Fruit fly (Drosophila melanogaster) whole organism, embryonic: ENCODE measurements around the gene Bdp1.

Experiments
- Atf6 ChIP-seq: fragments of 200-800 bp; sonication (Bioruptor generic); IDR thresholded peaks from 2 replicates; pipeline ENCODE4 v1.3.6; 2022; ENCODE audit warnings: missing biosample characterization, missing genetic modification characterization
- Awh ChIP-seq: fragments of 200-800 bp; sonication (Bioruptor generic); IDR thresholded peaks from 2 replicates; pipeline ENCODE4, ENCODE4 v1.3.6; 2022; ENCODE audit warnings: missing biosample characterization, missing genetic modification characterization
- BtbVII ChIP-seq: fragments of 200-800 bp; sonication (Bioruptor generic); optimal IDR thresholded peaks from 3 replicates; lab custom pipeline; 2017; ENCODE audit warnings: missing biosample characterization, mild to moderate bottlenecking, missing genetic modification characterization
- CG1024 ChIP-seq: fragments of 200-800 bp; sonication (Bioruptor generic); IDR thresholded peaks from 2 replicates; pipeline ENCODE4 v1.3.6; 2022; ENCODE audit warnings: missing biosample characterization, missing genetic modification characterization
- CG10267 ChIP-seq: fragments of 200-800 bp; sonication (Bioruptor generic); optimal IDR thresholded peaks from 2 replicates; lab custom pipeline; 2018; ENCODE audit warnings: missing biosample characterization, mild to moderate bottlenecking, missing genetic modification characterization, moderate library complexity
- CG11398 ChIP-seq: fragments of 200-800 bp; sonication (Bioruptor generic); optimal IDR thresholded peaks from 2 replicates; lab custom pipeline; 2016; ENCODE audit warnings: missing biosample characterization, missing genetic modification characterization
- CG11456 ChIP-seq: fragments of 200-800 bp; sonication (Bioruptor generic); IDR thresholded peaks from 3 replicates; pipeline ENCODE4 v1.3.6; 2022; ENCODE audit warnings: missing biosample characterization, missing genetic modification characterization
- CG11560 ChIP-seq: fragments of 200-800 bp; sonication (Bioruptor generic); IDR thresholded peaks from 3 replicates; pipeline ENCODE4 v1.3.6; 2022; ENCODE audit warnings: missing biosample characterization, missing genetic modification characterization
- CG11723 ChIP-seq: fragments of 200-800 bp; sonication (Bioruptor generic); optimal IDR thresholded peaks from 2 replicates; lab custom pipeline; 2017; ENCODE audit warnings: missing biosample characterization, mild to moderate bottlenecking, missing genetic modification characterization
- CG13894 ChIP-seq: fragments of 200-800 bp; sonication (Bioruptor generic); optimal IDR thresholded peaks from 3 replicates; lab custom pipeline; 2018; ENCODE audit warnings: missing biosample characterization, mild to moderate bottlenecking, missing genetic modification characterization, moderate library complexity
- CG1529 ChIP-seq: fragments of 200-800 bp; sonication (Bioruptor generic); optimal IDR thresholded peaks from 3 replicates; lab custom pipeline; 2018; ENCODE audit warnings: missing biosample characterization, missing genetic modification characterization
- CG15514 ChIP-seq: fragments of 200-800 bp; sonication (Bioruptor generic); optimal IDR thresholded peaks from 3 replicates; lab custom pipeline; 2017; ENCODE audit warnings: missing biosample characterization, missing genetic modification characterization, mild to moderate bottlenecking, moderate library complexity, missing genetic modification reagents
- CG17186 ChIP-seq: fragments of 200-800 bp; sonication (Bioruptor generic); optimal IDR thresholded peaks from 3 replicates; lab custom pipeline; 2017; ENCODE audit warnings: missing biosample characterization, missing genetic modification reagents, missing genetic modification characterization
- CG17359 ChIP-seq: fragments of 200-800 bp; sonication (Bioruptor generic); optimal IDR thresholded peaks from 3 replicates; lab custom pipeline; 2018; ENCODE audit warnings: missing biosample characterization, mild to moderate bottlenecking, missing genetic modification characterization, moderate library complexity
- CG18262 ChIP-seq: fragments of 200-800 bp; optimal IDR thresholded peaks from 3 replicates; lab custom pipeline; 2019; ENCODE audit warnings: missing biosample characterization, mild to moderate bottlenecking, missing genetic modification characterization, moderate library complexity
- CG2889 ChIP-seq: fragments of 200-800 bp; sonication (Bioruptor generic); IDR thresholded peaks from 3 replicates; pipeline ENCODE4 v1.3.6; 2022; ENCODE audit warnings: missing biosample characterization, missing genetic modification characterization
- CG31365 ChIP-seq: fragments of 200-800 bp; sonication (Bioruptor generic); optimal IDR thresholded peaks from 2 replicates; lab custom pipeline; 2018; ENCODE audit warnings: missing biosample characterization, mild to moderate bottlenecking, missing genetic modification characterization
- CG31388 ChIP-seq: fragments of 200-800 bp; sonication (Bioruptor generic); optimal IDR thresholded peaks from 2 replicates; lab custom pipeline; 2016; ENCODE audit warnings: missing biosample characterization, missing genetic modification characterization
- CG4360 ChIP-seq: fragments of 200-800 bp; sonication (Bioruptor generic); IDR thresholded peaks from 2 replicates; pipeline ENCODE4 v1.3.6; 2022; ENCODE audit warnings: missing biosample characterization, missing genetic modification characterization
- CG4404 ChIP-seq: fragments of 200-800 bp; sonication (Bioruptor generic); IDR thresholded peaks from 2 replicates; pipeline ENCODE4 v1.3.6; 2022; ENCODE audit warnings: missing biosample characterization, missing genetic modification characterization
- CG6683 ChIP-seq: fragments of 200-800 bp; sonication (Bioruptor generic); optimal IDR thresholded peaks from 2 replicates; lab custom pipeline; 2017; ENCODE audit warnings: missing biosample characterization, mild to moderate bottlenecking, missing genetic modification characterization, missing genetic modification reagents
- CG6813 ChIP-seq: fragments of 200-800 bp; sonication (Bioruptor generic); optimal IDR thresholded peaks from 2 replicates; lab custom pipeline; 2017; ENCODE audit warnings: missing biosample characterization, missing genetic modification characterization, mild to moderate bottlenecking, moderate library complexity, missing genetic modification reagents
- CG7745 ChIP-seq: fragments of 200-800 bp; sonication (Bioruptor generic); optimal IDR thresholded peaks from 2 replicates; lab custom pipeline; 2018; ENCODE audit warnings: missing biosample characterization, mild to moderate bottlenecking, missing genetic modification characterization, moderate library complexity
- CG7839 ChIP-seq: fragments of 200-800 bp; sonication (Bioruptor generic); optimal IDR thresholded peaks from 3 replicates; lab custom pipeline; 2018; ENCODE audit warnings: missing biosample characterization, mild to moderate bottlenecking, missing genetic modification characterization, moderate library complexity
- E2f2 ChIP-seq: fragments of 200-800 bp; sonication (Bioruptor generic); IDR thresholded peaks from 2 replicates; pipeline ENCODE4 v1.3.6; 2022; ENCODE audit warnings: missing biosample characterization, missing genetic modification characterization
- HLHmδ ChIP-seq: fragments of 200-800 bp; sonication (Bioruptor generic); optimal IDR thresholded peaks from 2 replicates; lab custom pipeline; 2018; ENCODE audit warnings: missing biosample characterization, mild to moderate bottlenecking, missing genetic modification characterization, moderate library complexity
- HmgZ ChIP-seq: fragments of 200-800 bp; sonication (Bioruptor generic); optimal IDR thresholded peaks from 2 replicates; lab custom pipeline; 2018; ENCODE audit warnings: missing biosample characterization, mild to moderate bottlenecking, missing genetic modification characterization
- Hr51 ChIP-seq, 2 experiments: fragments of 200-800 bp; sonication (Bioruptor generic); optimal IDR thresholded peaks; 2 replicates in 1 of 2; 3 replicates in 1 of 2; lab custom pipeline; 2016 to 2018; ENCODE audit warnings: missing biosample characterization in 2 of 2, missing genetic modification characterization in 2 of 2, mild to moderate bottlenecking in 1 of 2, moderate library complexity in 1 of 2
- MESR4 ChIP-seq: fragments of 200-800 bp; sonication (Bioruptor generic); optimal IDR thresholded peaks from 2 replicates; lab custom pipeline; 2018; ENCODE audit warnings: missing biosample characterization, mild to moderate bottlenecking, missing genetic modification characterization, moderate library complexity
- Nf-YB ChIP-seq: fragments of 200-800 bp; sonication (Bioruptor generic); optimal IDR thresholded peaks from 3 replicates; lab custom pipeline; 2019; ENCODE audit warnings: missing biosample characterization, mild to moderate bottlenecking, missing genetic modification characterization, moderate library complexity
- Pdp1 ChIP-seq, 2 experiments: fragments of 200-800 bp; sonication (Bioruptor generic); optimal IDR thresholded peaks; 3 replicates each; lab custom pipeline; 2016; ENCODE audit warnings: missing biosample characterization in 2 of 2, missing genetic modification characterization in 2 of 2, mild to moderate bottlenecking in 1 of 2, moderate library complexity in 1 of 2
- Trl ChIP-seq, 3 experiments: fragments of >200 bp in 2 of 3; fragments of 200-800 bp in 1 of 3; sonication (Bioruptor generic) in 1 of 3; optimal IDR thresholded peaks; 2 replicates in 1 of 3; 3 replicates in 2 of 3; lab custom pipeline; 2016 to 2017; ENCODE audit warnings: missing biosample characterization in 1 of 3, missing genetic modification characterization in 1 of 3
- Usf ChIP-seq: fragments of 200-800 bp; sonication (Bioruptor generic); optimal IDR thresholded peaks from 2 replicates; lab custom pipeline; 2017; ENCODE audit warnings: missing genotype, missing biosample characterization, missing genetic modification characterization
- ac ChIP-seq: fragments of 200-800 bp; sonication (Bioruptor generic); optimal IDR thresholded peaks from 3 replicates; lab custom pipeline; 2017; ENCODE audit warnings: missing biosample characterization, mild to moderate bottlenecking, missing genetic modification characterization
- ap ChIP-seq: fragments of 200-800 bp; sonication (Bioruptor generic); IDR thresholded peaks from 2 replicates; pipeline ENCODE4 v1.3.6; 2022; ENCODE audit warnings: missing biosample characterization, missing genetic modification characterization
- dan ChIP-seq: fragments of 200-800 bp; sonication (Bioruptor generic); IDR thresholded peaks from 2 replicates; pipeline ENCODE4 v1.3.6; 2022; ENCODE audit warnings: missing biosample characterization, missing genetic modification characterization
- dmrt99B ChIP-seq: fragments of 200-800 bp; sonication (Bioruptor generic); optimal IDR thresholded peaks from 2 replicates; lab custom pipeline; 2018; ENCODE audit warnings: missing biosample characterization, mild to moderate bottlenecking, missing genetic modification characterization, moderate library complexity
- ewg ChIP-seq: fragments of 200-800 bp; sonication (Bioruptor generic); optimal IDR thresholded peaks from 3 replicates; lab custom pipeline; 2017; ENCODE audit warnings: mild to moderate bottlenecking, missing biosample characterization, missing genetic modification reagents, missing genetic modification characterization
- gsb-n ChIP-seq: fragments of 200-800 bp; sonication (Bioruptor generic); optimal IDR thresholded peaks from 3 replicates; lab custom pipeline; 2018; ENCODE audit warnings: missing biosample characterization, mild to moderate bottlenecking, missing genetic modification characterization
- klu ChIP-seq: fragments of 200-800 bp; sonication (Bioruptor generic); IDR thresholded peaks from 2 replicates; pipeline ENCODE4 v1.3.6; 2022; ENCODE audit warnings: missing biosample characterization, missing genetic modification characterization
- knrl ChIP-seq: fragments of 200-800 bp; sonication (Bioruptor generic); IDR thresholded peaks from 3 replicates; pipeline ENCODE4 v1.3.6; 2022; ENCODE audit warnings: missing biosample characterization, missing genetic modification characterization; ENCODE audit not compliant: partially characterized antibody
- lbe ChIP-seq: fragments of 200-800 bp; sonication (Bioruptor generic); optimal IDR thresholded peaks from 2 replicates; lab custom pipeline; 2016; ENCODE audit warnings: missing biosample characterization, mild to moderate bottlenecking, missing genetic modification characterization
- scrt ChIP-seq: fragments of 200-800 bp; sonication (Bioruptor generic); optimal IDR thresholded peaks from 2 replicates; lab custom pipeline; 2018; ENCODE audit warnings: missing biosample characterization, mild to moderate bottlenecking, missing genetic modification characterization, moderate library complexity
- seq ChIP-seq: fragments of 200-800 bp; sonication (Bioruptor generic); IDR thresholded peaks from 2 replicates; pipeline ENCODE4 v1.3.6; 2022; ENCODE audit warnings: missing biosample characterization, missing genetic modification characterization
- sr ChIP-seq: fragments of 200-800 bp; sonication (Bioruptor generic); IDR thresholded peaks from 3 replicates; pipeline ENCODE4 v1.3.6; 2022; ENCODE audit warnings: missing biosample characterization, missing genetic modification characterization
- sug ChIP-seq: fragments of 200-800 bp; optimal IDR thresholded peaks from 2 replicates; lab custom pipeline; 2019; ENCODE audit warnings: missing biosample characterization, mild to moderate bottlenecking, missing genetic modification characterization, moderate library complexity
- tup ChIP-seq: fragments of 200-800 bp; sonication (Bioruptor generic); optimal IDR thresholded peaks from 2 replicates; lab custom pipeline; 2016; ENCODE audit warnings: missing biosample characterization, mild to moderate bottlenecking, missing genetic modification characterization, moderate library complexity
- vvl ChIP-seq: fragments of 200-800 bp; sonication (Bioruptor generic); IDR thresholded peaks from 2 replicates; pipeline ENCODE4 v1.3.6; 2022; ENCODE audit warnings: missing biosample characterization, missing genetic modification characterization
- zen2 ChIP-seq: fragments of 200-800 bp; sonication (Bioruptor generic); IDR thresholded peaks from 3 replicates; pipeline ENCODE4 v1.3.6; 2022; ENCODE audit warnings: missing biosample characterization, missing genetic modification characterization; ENCODE audit not compliant: partially characterized antibody

Gene Bdp1

dm6 chr2L:13399565-13399964 lies 25.9 kb upstream of the Bdp1 start (continued):
- TF ChIP-seq CG10267 (tag; lab: Kevin White, UChicago) (no peak), vvl (GFP tag; lab: Robert Waterston, UW) (no peak), CG17186 (GFP tag; lab: Kevin White, UChicago) (no peak), seq (GFP tag; lab: Robert Waterston, UW) (no peak), dan (no peak), CG11398 (GFP tag; lab: Kevin White, UChicago) (no peak), CG18262 (tag; lab: Kevin White, UChicago) (no peak), lbe (GFP tag; lab: Kevin White, UChicago) (no peak), CG31388 (no peak), sr (GFP tag; lab: Robert Waterston, UW) (no peak), CG15514 (GFP tag; lab: Kevin White, UChicago) (peak; percentile 3), ac (no peak), Usf (GFP tag; lab: Kevin White, UChicago) (no peak), Nf-YB (GFP tag; lab: Kevin White, UChicago) (no peak), tup (no peak), CG7745 (tag; lab: Kevin White, UChicago) (no peak), dmrt99B (peak; percentile 11), ap (GFP tag; lab: Robert Waterston, UW) (no peak), CG11560 (tag; lab: Robert Waterston, UW) (no peak), Awh (GFP tag; lab: Robert Waterston, UW) (no peak), Trl (optimal IDR thresholded peaks at IDR 0.05; lab: Kevin White, UChicago) (no peak), Trl (GFP tag; optimal IDR thresholded peaks at IDR 0.05; lab: Kevin White, UChicago) (no peak), CG1024 (GFP tag; lab: Robert Waterston, UW) (no peak), CG6813 (GFP tag; lab: Kevin White, UChicago) (no peak), CG7839 (peak; percentile 24), CG31365 (tag; lab: Kevin White, UChicago) (no peak)

- TF ChIP-seq sug (tag; lab: Kevin White, UChicago) (peak; percentile 48), CG17186 (GFP tag; lab: Kevin White, UChicago) (peak; percentile 99), CG11723 (GFP tag; lab: Kevin White, UChicago) (peak; percentile 29), BtbVII (GFP tag; lab: Kevin White, UChicago) (peak; percentile 31), Atf6 (GFP tag; lab: Robert Waterston, UW) (peak; percentile 42; the same call in 1 of the 2 replicates), knrl (GFP tag; lab: Robert Waterston, UW) (no peak), MESR4 (GFP tag; lab: Kevin White, UChicago) (peak; percentile 46), CG13894 (tag; lab: Kevin White, UChicago) (peak; percentile 7), CG4404 (GFP tag; lab: Robert Waterston, UW) (no peak), scrt (GFP tag; lab: Kevin White, UChicago) (peak; percentile 88), Pdp1 (GFP tag; optimal IDR thresholded peaks at IDR 0.05; lab: Kevin White, UChicago) (peak in 1 of 2 experiments; percentile 27), klu (GFP tag; lab: Robert Waterston, UW) (no peak), CG17359 (tag; lab: Kevin White, UChicago) (peak; percentile 34), CG11456 (GFP tag; lab: Robert Waterston, UW) (no peak), CG4360 (no peak), CG18262 (tag; lab: Kevin White, UChicago) (peak; percentile 32), E2f2 (GFP tag; lab: Robert Waterston, UW) (peak; percentile 89), HmgZ (tag; lab: Kevin White, UChicago) (peak; percentile 46), ewg (GFP tag; lab: Kevin White, UChicago) (peak; percentile 29), CG6683 (peak; percentile 53), HLHmδ (GFP tag; lab: Kevin White, UChicago) (peak; percentile 62), gsb-n (tag; lab: Kevin White, UChicago) (peak; percentile 45), CG2889 (GFP tag; lab: Robert Waterston, UW) (no peak), zen2 (GFP tag; lab: Robert Waterston, UW) (no peak), Hr51 (GFP tag; optimal IDR thresholded peaks at IDR 0.05; lab: Kevin White, UChicago) (peak in 1 of 2 experiments; percentile 46), CG1529 (GFP tag; lab: Kevin White, UChicago) (peak; percentile 3)
Observed at dm6 chr2L:13398614-13399161, 25.0 kb upstream of the Bdp1 start, which contains the start of the genes CG10859 and CG7110. Gene CG10859 (minus strand): TSS chr2L:13398664. Gene CG7110 (plus strand): TSS chr2L:13398991.
